Fruit fly (Drosophila melanogaster) S2 (cell line): ENCODE data around the gene Tmtc1.

ENCODE experiments used
- CG8478 ChIP-seq: fragments of >200 bp; optimal IDR thresholded peaks from 2 replicates; lab custom pipeline; 2018
- CTCF ChIP-seq, 2 experiments: fragments of >200 bp; optimal IDR thresholded peaks; 2 replicates each; lab custom pipeline; 2018

dm6 chr2L:2731370-2732138 lies 54.0 kb downstream of the Tmtc1 start:
- TF ChIP-seq CG8478 (lab: Kevin White, UChicago): no peak
- TF ChIP-seq CTCF (optimal IDR thresholded peaks at IDR 0.05; lab: Kevin White, UChicago): no peak
